Worm (Caenorhabditis elegans) whole organism, L2 larva: ENCODE results near the gene F54D5.3.

ENCODE experiments used
- C34F6.9 ChIP-seq: fragments of 150-350 bp; optimal IDR thresholded peaks from 2 replicates; lab custom pipeline; 2014; ENCODE audit warnings: missing biosample characterization, missing genetic modification characterization
- F13H6.1 ChIP-seq: sonication (generic microtip); optimal IDR thresholded peaks from 2 replicates; lab custom pipeline; 2016; ENCODE audit warnings: missing genetic modification characterization, missing compliant biosample characterization
- R02D3.7 ChIP-seq: fragments of 150-350 bp; optimal IDR thresholded peaks from 2 replicates; lab custom pipeline; 2014; ENCODE audit warnings: missing biosample characterization, missing genetic modification characterization
- Y55F3AM.14 ChIP-seq: fragments of 200-800 bp; sonication (Bioruptor generic); optimal IDR thresholded peaks from 2 replicates; lab custom pipeline; 2018; ENCODE audit warnings: mild to moderate bottlenecking, missing genetic modification characterization, missing compliant biosample characterization
- ZK546.5 ChIP-seq: sonication (generic microtip); optimal IDR thresholded peaks from 2 replicates; lab custom pipeline; 2017; ENCODE audit warnings: missing biosample characterization, missing genetic modification characterization
- alr-1 ChIP-seq: fragments of 150-350 bp; optimal IDR thresholded peaks from 2 replicates; lab custom pipeline; 2014; ENCODE audit warnings: missing biosample characterization, missing genetic modification characterization
- aly-2 ChIP-seq: fragments of 150-350 bp; optimal IDR thresholded peaks from 2 replicates; lab custom pipeline; 2014; ENCODE audit warnings: missing biosample characterization, missing genetic modification characterization
- ama-1 ChIP-seq: fragments of 150-350 bp; optimal IDR thresholded peaks from 2 replicates; lab custom pipeline; 2018; ENCODE audit warnings: inconsistent platforms
- blmp-1 ChIP-seq: sonication (generic microtip); optimal IDR thresholded peaks from 2 replicates; lab custom pipeline; 2017; ENCODE audit warnings: missing genetic modification characterization, mild to moderate bottlenecking, missing compliant biosample characterization, antibody characterized with exemption, moderate library complexity; ENCODE audit not compliant: insufficient read depth
- ceh-16 ChIP-seq: fragments of 150-350 bp; optimal IDR thresholded peaks from 2 replicates; lab custom pipeline; 2014; ENCODE audit warnings: missing biosample characterization, missing genetic modification characterization
- ceh-82 ChIP-seq: fragments of 150-350 bp; optimal IDR thresholded peaks from 2 replicates; lab custom pipeline; 2014; ENCODE audit warnings: missing biosample characterization, missing genetic modification characterization
- crh-2 ChIP-seq: sonication (generic microtip); optimal IDR thresholded peaks from 2 replicates; lab custom pipeline; 2017; ENCODE audit warnings: missing biosample characterization, missing genetic modification characterization
- egl-27 ChIP-seq: sonication (generic microtip); optimal IDR thresholded peaks from 3 replicates; lab custom pipeline; 2017; ENCODE audit warnings: missing biosample characterization, missing genetic modification reagents, missing genetic modification characterization
- elt-1 ChIP-seq: fragments of 150-350 bp; optimal IDR thresholded peaks from 2 replicates; lab custom pipeline; 2014; ENCODE audit warnings: missing biosample characterization, missing genetic modification characterization
- elt-3 ChIP-seq: sonication (generic microtip); optimal IDR thresholded peaks from 2 replicates; lab custom pipeline; 2017; ENCODE audit warnings: missing biosample characterization, missing genetic modification characterization
- fos-1 ChIP-seq: fragments of 150-350 bp; optimal IDR thresholded peaks from 2 replicates; lab custom pipeline; 2014; ENCODE audit warnings: missing biosample characterization, missing genetic modification characterization
- gmeb-1 ChIP-seq: fragments of 150-350 bp; optimal IDR thresholded peaks from 2 replicates; lab custom pipeline; 2014; ENCODE audit warnings: missing biosample characterization, missing genetic modification characterization
- lin-11 ChIP-seq: fragments of 150-350 bp; sonication (generic microtip); optimal IDR thresholded peaks from 2 replicates; lab custom pipeline; 2014; ENCODE audit warnings: missing biosample characterization, missing genetic modification characterization, inconsistent platforms, mixed read lengths
- lin-13 ChIP-seq: fragments of 150-350 bp; optimal IDR thresholded peaks from 2 replicates; lab custom pipeline; 2014; ENCODE audit warnings: missing biosample characterization, missing genetic modification reagents, missing genetic modification characterization
- lin-39 ChIP-seq: fragments of 150-350 bp; optimal IDR thresholded peaks from 2 replicates; lab custom pipeline; 2014; ENCODE audit warnings: missing biosample characterization, missing genetic modification reagents, missing genetic modification characterization
- lsy-2 ChIP-seq, 2 experiments: fragments of 150-350 bp in 1 of 2; sonication (generic microtip) in 1 of 2; optimal IDR thresholded peaks; 2 replicates each; lab custom pipeline; 2014 to 2017; ENCODE audit warnings: missing biosample characterization in 2 of 2, missing genetic modification characterization in 2 of 2
- mab-5 ChIP-seq: fragments of 150-350 bp; optimal IDR thresholded peaks from 2 replicates; lab custom pipeline; 2014; ENCODE audit warnings: missing biosample characterization, missing genetic modification characterization
- mbf-1 ChIP-seq: sonication (generic microtip); optimal IDR thresholded peaks from 2 replicates; lab custom pipeline; 2017; ENCODE audit warnings: missing biosample characterization, missing genetic modification characterization
- mdl-1 ChIP-seq, 2 experiments: fragments of 150-350 bp in 1 of 2; sonication (generic microtip) in 1 of 2; optimal IDR thresholded peaks; 2 replicates each; lab custom pipeline; 2017; ENCODE audit warnings: missing biosample characterization in 2 of 2, missing genetic modification characterization in 2 of 2
- nhr-10 ChIP-seq: sonication (generic microtip); optimal IDR thresholded peaks from 2 replicates; lab custom pipeline; 2017; ENCODE audit warnings: missing biosample characterization, missing genetic modification characterization
- nhr-11 ChIP-seq: fragments of 150-350 bp; optimal IDR thresholded peaks from 2 replicates; lab custom pipeline; 2014; ENCODE audit warnings: missing biosample characterization, missing genetic modification characterization
- nhr-12 ChIP-seq: fragments of 150-350 bp; optimal IDR thresholded peaks from 2 replicates; lab custom pipeline; 2014; ENCODE audit warnings: missing biosample characterization, missing genetic modification characterization
- nhr-129 ChIP-seq: fragments of 150-350 bp; optimal IDR thresholded peaks from 2 replicates; lab custom pipeline; 2014; ENCODE audit warnings: missing biosample characterization, missing genetic modification characterization
- nhr-21 ChIP-seq: fragments of 150-350 bp; optimal IDR thresholded peaks from 2 replicates; lab custom pipeline; 2014; ENCODE audit warnings: missing biosample characterization, missing genetic modification characterization
- nhr-23 ChIP-seq: fragments of 150-350 bp; optimal IDR thresholded peaks from 2 replicates; lab custom pipeline; 2014; ENCODE audit warnings: missing biosample characterization, missing genetic modification reagents, missing genetic modification characterization
- nhr-237 ChIP-seq: fragments of 150-350 bp; optimal IDR thresholded peaks from 2 replicates; lab custom pipeline; 2014; ENCODE audit warnings: missing biosample characterization, missing genetic modification characterization
- nhr-6 ChIP-seq: fragments of 150-350 bp; optimal IDR thresholded peaks from 2 replicates; lab custom pipeline; 2014; ENCODE audit warnings: missing biosample characterization, missing genetic modification characterization
- nhr-77 ChIP-seq: fragments of 150-350 bp; optimal IDR thresholded peaks from 2 replicates; lab custom pipeline; 2014; ENCODE audit warnings: missing biosample characterization, missing genetic modification characterization
- peb-1 ChIP-seq: fragments of 150-350 bp; optimal IDR thresholded peaks from 2 replicates; lab custom pipeline; 2014; ENCODE audit warnings: missing biosample characterization, missing genetic modification characterization
- sem-4 ChIP-seq: fragments of 150-350 bp; optimal IDR thresholded peaks from 2 replicates; lab custom pipeline; 2014; ENCODE audit warnings: missing biosample characterization, missing genetic modification reagents, missing genetic modification characterization
- skn-1 ChIP-seq: sonication (generic microtip); optimal IDR thresholded peaks from 2 replicates; lab custom pipeline; 2017; ENCODE audit warnings: missing biosample characterization, missing genetic modification characterization
- sma-3 ChIP-seq: sonication (generic microtip); optimal IDR thresholded peaks from 2 replicates; lab custom pipeline; 2016; ENCODE audit warnings: missing genetic modification reagents, missing genetic modification characterization, missing compliant biosample characterization
- snpc-4 ChIP-seq: fragments of 150-350 bp; optimal IDR thresholded peaks from 2 replicates; lab custom pipeline; 2014; ENCODE audit warnings: missing biosample characterization, missing genetic modification characterization
- unc-39 ChIP-seq: fragments of 150-350 bp; optimal IDR thresholded peaks from 2 replicates; lab custom pipeline; 2014; ENCODE audit warnings: missing biosample characterization, missing genetic modification characterization
- unc-55 ChIP-seq: fragments of 150-350 bp; sonication (generic microtip); optimal IDR thresholded peaks from 3 replicates; lab custom pipeline; 2014; ENCODE audit warnings: missing biosample characterization, missing genetic modification reagents, missing genetic modification characterization
- unc-62 ChIP-seq: fragments of 150-350 bp; optimal IDR thresholded peaks from 2 replicates; lab custom pipeline; 2014; ENCODE audit warnings: missing biosample characterization, missing genetic modification reagents, missing genetic modification characterization
- ztf-1 ChIP-seq: fragments of 200-800 bp; sonication (Bioruptor generic); conservative IDR thresholded peaks from 2 replicates; pipeline ENCODE4 v1.3.6; 2022; ENCODE audit warnings: missing genetic modification characterization, missing compliant biosample characterization
- ztf-11 ChIP-seq: sonication (generic microtip); optimal IDR thresholded peaks from 2 replicates; lab custom pipeline; 2017; ENCODE audit warnings: missing biosample characterization, missing genetic modification characterization
- ztf-4 ChIP-seq: fragments of 150-350 bp; optimal IDR thresholded peaks from 2 replicates; lab custom pipeline; 2014; ENCODE audit warnings: missing biosample characterization, missing genetic modification characterization

F54D5.3 gene

ce11 chrII:11542385-11542784, 29.2 kb upstream of the F54D5.3 start, which contains the start of gene gtf-2E2 (continued):
- no peak for TF ChIP-seq R02D3.7 (tag; lab: Kevin White, UChicago)
- TF ChIP-seq lin-13 (GFP tag; lab: Kevin White, UChicago): no peak
- TF ChIP-seq nhr-237 (tag; lab: Kevin White, UChicago): no peak
- peak; percentile 66 for TF ChIP-seq C34F6.9 (tag; lab: Kevin White, UChicago)
- TF ChIP-seq ceh-16: no peak
- TF ChIP-seq fos-1: peak; percentile 8
- no peak for TF ChIP-seq unc-39 (tag; lab: Kevin White, UChicago)
- TF ChIP-seq aly-2 (tag; lab: Kevin White, UChicago): no peak
- no peak for TF ChIP-seq ztf-11 (tag; lab: Kevin White, UChicago)
- TF ChIP-seq lin-39 (tag; lab: Kevin White, UChicago): no peak
- TF ChIP-seq ztf-1 (GFP tag; lab: Robert Waterston, UW): no peak
- no peak for TF ChIP-seq ZK546.5
- TF ChIP-seq crh-2 (tag; lab: Kevin White, UChicago): peak; percentile 25
- no peak for TF ChIP-seq nhr-77 (tag; lab: Kevin White, UChicago)
- no peak for TF ChIP-seq mbf-1 (tag; lab: Kevin White, UChicago)
- no peak for TF ChIP-seq nhr-11
- TF ChIP-seq Y55F3AM.14 (GFP tag; lab: Kevin White, UChicago): no peak
- TF ChIP-seq nhr-21: no peak
- TF ChIP-seq unc-55 (GFP tag; lab: Kevin White, UChicago): peak; percentile 33
- no peak for TF ChIP-seq peb-1 (tag; lab: Kevin White, UChicago)
- TF ChIP-seq blmp-1 (tag; lab: Kevin White, UChicago): no peak
- peak; percentile 20 for TF ChIP-seq nhr-129 (tag; lab: Kevin White, UChicago)

DNA sequence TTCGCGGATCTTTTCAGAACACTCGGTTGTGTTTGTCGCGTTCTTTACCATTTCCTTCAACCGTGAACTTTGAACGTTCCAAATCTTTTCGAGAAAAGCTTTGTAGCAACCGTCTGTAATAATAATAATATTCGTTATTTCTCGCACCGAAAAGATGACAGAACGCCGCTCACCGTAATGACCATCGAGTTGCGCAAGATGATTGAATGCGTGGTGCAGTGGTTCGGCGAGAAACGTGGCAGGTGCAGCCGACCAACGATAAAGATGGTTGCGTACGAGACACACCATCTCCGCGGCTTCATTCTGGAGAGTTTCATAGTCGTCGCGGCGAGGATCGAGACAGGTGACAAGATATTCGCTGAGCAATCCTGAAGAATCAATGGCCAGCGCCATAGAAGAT, 28.6 kb upstream of the F54D5.3 start:
- no peak for TF ChIP-seq ceh-82 (tag; lab: Kevin White, UChicago)
- no peak for TF ChIP-seq ZK546.5
- TF ChIP-seq ztf-11 (tag; lab: Kevin White, UChicago): no peak
- TF ChIP-seq F13H6.1 (tag; lab: Kevin White, UChicago): no peak
- no peak for TF ChIP-seq nhr-12 (tag; lab: Kevin White, UChicago)
- no peak for TF ChIP-seq gmeb-1
- no peak for TF ChIP-seq unc-39 (tag; lab: Kevin White, UChicago)
- TF ChIP-seq elt-1 (tag; lab: Kevin White, UChicago): no peak
- TF ChIP-seq mdl-1 (tag; optimal IDR thresholded peaks at IDR 0.05; lab: Kevin White, UChicago): no peak
- no peak for TF ChIP-seq lin-39 (tag; lab: Kevin White, UChicago)
- no peak for TF ChIP-seq alr-1 (tag; lab: Kevin White, UChicago)
- no peak for TF ChIP-seq egl-27

DNA sequence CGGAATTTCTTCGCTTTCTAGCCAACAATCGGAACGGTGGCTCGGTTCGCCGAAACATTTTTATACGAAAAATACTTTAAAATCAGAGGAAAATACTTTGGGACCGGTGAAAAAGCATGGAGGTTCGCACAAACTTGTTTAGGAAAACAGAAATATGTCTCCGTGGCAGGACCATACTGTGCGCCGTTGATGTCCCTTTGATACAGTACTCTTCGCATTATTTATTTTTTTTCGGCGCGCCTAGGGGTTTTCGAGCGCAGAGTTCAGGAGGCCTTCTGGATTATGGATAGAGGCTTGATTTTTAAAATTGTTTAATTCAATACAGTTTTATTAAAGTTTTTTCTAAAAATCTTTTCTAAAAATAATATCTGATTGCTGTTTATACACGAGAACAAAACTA, 26.9 kb upstream of the F54D5.3 start, which contains the start of gene F54D5.9:
TSS of gene F54D5.9 (minus strand) at position 115 of the 400 bp plus-strand sequence.
- TF ChIP-seq blmp-1 (tag; lab: Kevin White, UChicago) (no peak), nhr-237 (tag; lab: Kevin White, UChicago) (no peak), gmeb-1 (no peak)

- TF ChIP-seq fos-1 (peak; percentile 81), nhr-129 (tag; lab: Kevin White, UChicago) (peak; percentile 86), mab-5 (tag; lab: Kevin White, UChicago) (peak; percentile 91), ztf-1 (GFP tag; lab: Robert Waterston, UW) (no peak), sem-4 (tag; lab: Kevin White, UChicago) (peak; percentile 96), aly-2 (tag; lab: Kevin White, UChicago) (no peak), snpc-4 (tag; lab: Kevin White, UChicago) (peak; percentile 78), unc-62 (GFP tag; lab: Kevin White, UChicago) (peak; percentile 32), ceh-16 (peak; percentile 58), unc-55 (GFP tag; lab: Kevin White, UChicago) (peak; percentile 95), nhr-6 (tag; lab: Kevin White, UChicago) (peak; percentile 89), nhr-11 (no peak), nhr-23 (tag; lab: Kevin White, UChicago) (no peak), Y55F3AM.14 (GFP tag; lab: Kevin White, UChicago) (peak; percentile 94), peb-1 (tag; lab: Kevin White, UChicago) (no peak), mdl-1 (tag; optimal IDR thresholded peaks at IDR 0.05; lab: Kevin White, UChicago) (peak; percentile 53 to 78), F13H6.1 (tag; lab: Kevin White, UChicago) (peak; percentile 96), sma-3 (GFP tag; lab: Kevin White, UChicago) (peak; percentile 98), lsy-2 (tag; optimal IDR thresholded peaks at IDR 0.05; lab: Kevin White, UChicago) (peak; percentile 89 to 92), ZK546.5 (peak; percentile 38), elt-3 (tag; lab: Kevin White, UChicago) (no peak), R02D3.7 (tag; lab: Kevin White, UChicago) (peak; percentile 52), lin-13 (GFP tag; lab: Kevin White, UChicago) (peak; percentile 92), ama-1 (peak; percentile 88), lin-11 (tag; lab: Kevin White, UChicago) (peak; percentile 88), nhr-10 (peak; percentile 82), skn-1 (tag; lab: Kevin White, UChicago) (peak; percentile 61), crh-2 (tag; lab: Kevin White, UChicago) (peak; percentile 93), elt-1 (tag; lab: Kevin White, UChicago) (no peak), C34F6.9 (tag; lab: Kevin White, UChicago) (peak; percentile 92), unc-39 (tag; lab: Kevin White, UChicago) (no peak), ztf-4 (tag; lab: Kevin White, UChicago) (peak; percentile 89), alr-1 (tag; lab: Kevin White, UChicago) (peak; percentile 7)
Measured at ce11 chrII:11545299-11545951, 26.2 kb upstream of the F54D5.3 start, which contains the start of gene dnj-13. Gene dnj-13 (plus strand): TSS chrII:11545701.
